Worm (Caenorhabditis elegans) whole organism, L3 larva: Measurements from ENCODE around the gene srd-51.

Source experiments
- daf-12 ChIP-seq: fragments of 150-350 bp; optimal IDR thresholded peaks from 2 replicates; lab custom pipeline; 2014; ENCODE audit warnings: missing biosample characterization, missing genetic modification reagents, missing genetic modification characterization
- jun-1 ChIP-seq: fragments of 150-350 bp; optimal IDR thresholded peaks from 2 replicates; lab custom pipeline; 2014; ENCODE audit warnings: missing biosample characterization, missing genetic modification reagents, missing genetic modification characterization
- mdl-1 ChIP-seq: fragments of 150-350 bp; optimal IDR thresholded peaks from 2 replicates; lab custom pipeline; 2014; ENCODE audit warnings: missing biosample characterization, missing genetic modification characterization
- nhr-11 ChIP-seq: fragments of 150-350 bp; optimal IDR thresholded peaks from 2 replicates; lab custom pipeline; 2014; ENCODE audit warnings: missing biosample characterization, missing genetic modification characterization
- nhr-28 ChIP-seq: fragments of 150-350 bp; optimal IDR thresholded peaks from 2 replicates; lab custom pipeline; 2014; ENCODE audit warnings: missing biosample characterization, missing genetic modification characterization
- pha-4 ChIP-seq: fragments of 150-350 bp; optimal IDR thresholded peaks from 2 replicates; lab custom pipeline; 2014; ENCODE audit warnings: missing biosample characterization, missing genetic modification reagents, missing genetic modification characterization
- skn-1 ChIP-seq: fragments of 150-350 bp; optimal IDR thresholded peaks from 2 replicates; lab custom pipeline; 2014; ENCODE audit warnings: missing biosample characterization, missing genetic modification characterization
- unc-39 ChIP-seq: sonication (generic microtip); optimal IDR thresholded peaks from 4 replicates; lab custom pipeline; 2017; ENCODE audit warnings: missing biosample characterization, missing genetic modification characterization

- TF ChIP-seq skn-1 (tag; lab: Kevin White, UChicago), result no peak
- TF ChIP-seq nhr-28 (tag; lab: Kevin White, UChicago), result no peak
- no peak for TF ChIP-seq daf-12 (tag; lab: Kevin White, UChicago)
- no peak for TF ChIP-seq mdl-1
- no peak for TF ChIP-seq jun-1 (tag; lab: Kevin White, UChicago)
- TF ChIP-seq unc-39 (tag; lab: Kevin White, UChicago), result no peak
- TF ChIP-seq nhr-11 (tag; lab: Kevin White, UChicago), result no peak
- no peak for TF ChIP-seq pha-4 (tag; lab: Kevin White, UChicago)
These were observed 40.4 kb downstream of the srd-51 start for ce11 chrX:13444267-13444666.
